Worm (Caenorhabditis elegans) whole organism, L2 larva: ENCODE data around the gene srz-78.

Experiments used
- C34F6.9 ChIP-seq: fragments of 150-350 bp; optimal IDR thresholded peaks from 2 replicates; lab custom pipeline; 2014; ENCODE audit warnings: missing biosample characterization, missing genetic modification characterization
- F13H6.1 ChIP-seq: sonication (generic microtip); optimal IDR thresholded peaks from 2 replicates; lab custom pipeline; 2016; ENCODE audit warnings: missing genetic modification characterization, missing compliant biosample characterization
- R02D3.7 ChIP-seq: fragments of 150-350 bp; optimal IDR thresholded peaks from 2 replicates; lab custom pipeline; 2014; ENCODE audit warnings: missing biosample characterization, missing genetic modification characterization
- alr-1 ChIP-seq: fragments of 150-350 bp; optimal IDR thresholded peaks from 2 replicates; lab custom pipeline; 2014; ENCODE audit warnings: missing biosample characterization, missing genetic modification characterization
- ceh-82 ChIP-seq: fragments of 150-350 bp; optimal IDR thresholded peaks from 2 replicates; lab custom pipeline; 2014; ENCODE audit warnings: missing biosample characterization, missing genetic modification characterization
- dmd-4 ChIP-seq: sonication (generic microtip); optimal IDR thresholded peaks from 2 replicates; lab custom pipeline; 2017; ENCODE audit warnings: missing biosample characterization, missing genetic modification characterization
- elt-3 ChIP-seq: sonication (generic microtip); optimal IDR thresholded peaks from 2 replicates; lab custom pipeline; 2017; ENCODE audit warnings: missing biosample characterization, missing genetic modification characterization
- lin-13 ChIP-seq: fragments of 150-350 bp; optimal IDR thresholded peaks from 2 replicates; lab custom pipeline; 2014; ENCODE audit warnings: missing biosample characterization, missing genetic modification reagents, missing genetic modification characterization
- lin-39 ChIP-seq: fragments of 150-350 bp; optimal IDR thresholded peaks from 2 replicates; lab custom pipeline; 2014; ENCODE audit warnings: missing biosample characterization, missing genetic modification reagents, missing genetic modification characterization
- lsy-2 ChIP-seq, 2 experiments: fragments of 150-350 bp in 1 of 2; sonication (generic microtip) in 1 of 2; optimal IDR thresholded peaks; 2 replicates each; lab custom pipeline; 2014 to 2017; ENCODE audit warnings: missing biosample characterization in 2 of 2, missing genetic modification characterization in 2 of 2
- mdl-1 ChIP-seq, 2 experiments: fragments of 150-350 bp in 1 of 2; sonication (generic microtip) in 1 of 2; optimal IDR thresholded peaks; 2 replicates each; lab custom pipeline; 2017; ENCODE audit warnings: missing biosample characterization in 2 of 2, missing genetic modification characterization in 2 of 2
- nhr-129 ChIP-seq: fragments of 150-350 bp; optimal IDR thresholded peaks from 2 replicates; lab custom pipeline; 2014; ENCODE audit warnings: missing biosample characterization, missing genetic modification characterization
- nhr-21 ChIP-seq: fragments of 150-350 bp; optimal IDR thresholded peaks from 2 replicates; lab custom pipeline; 2014; ENCODE audit warnings: missing biosample characterization, missing genetic modification characterization
- nhr-77 ChIP-seq: fragments of 150-350 bp; optimal IDR thresholded peaks from 2 replicates; lab custom pipeline; 2014; ENCODE audit warnings: missing biosample characterization, missing genetic modification characterization
- peb-1 ChIP-seq: fragments of 150-350 bp; optimal IDR thresholded peaks from 2 replicates; lab custom pipeline; 2014; ENCODE audit warnings: missing biosample characterization, missing genetic modification characterization
- sem-4 ChIP-seq: fragments of 150-350 bp; optimal IDR thresholded peaks from 2 replicates; lab custom pipeline; 2014; ENCODE audit warnings: missing biosample characterization, missing genetic modification reagents, missing genetic modification characterization
- unc-39 ChIP-seq: fragments of 150-350 bp; optimal IDR thresholded peaks from 2 replicates; lab custom pipeline; 2014; ENCODE audit warnings: missing biosample characterization, missing genetic modification characterization
- unc-55 ChIP-seq: fragments of 150-350 bp; sonication (generic microtip); optimal IDR thresholded peaks from 3 replicates; lab custom pipeline; 2014; ENCODE audit warnings: missing biosample characterization, missing genetic modification reagents, missing genetic modification characterization
- ztf-1 ChIP-seq: fragments of 200-800 bp; sonication (Bioruptor generic); conservative IDR thresholded peaks from 2 replicates; pipeline ENCODE4 v1.3.6; 2022; ENCODE audit warnings: missing genetic modification characterization, missing compliant biosample characterization
- ztf-4 ChIP-seq: fragments of 150-350 bp; optimal IDR thresholded peaks from 2 replicates; lab custom pipeline; 2014; ENCODE audit warnings: missing biosample characterization, missing genetic modification characterization

Gene srz-78

DNA sequence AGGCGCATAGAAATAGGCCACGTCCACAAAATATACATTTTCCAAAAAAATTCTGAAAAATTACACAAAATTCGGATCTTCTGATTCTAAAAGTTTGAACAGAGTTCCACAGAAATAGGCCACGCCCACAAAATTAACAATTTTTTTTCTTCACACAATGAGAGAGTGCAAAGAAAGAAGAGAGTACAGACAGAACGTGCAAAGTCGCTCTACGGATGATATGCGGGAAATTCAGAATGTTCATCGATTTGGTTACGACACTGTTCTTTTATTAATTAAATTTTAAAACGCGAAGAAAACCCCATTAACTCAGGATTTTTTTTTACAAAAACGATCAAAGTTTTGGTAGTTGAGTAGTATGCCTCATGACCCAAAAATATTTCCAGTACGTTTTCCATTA lies 41.4 kb downstream of the srz-78 start:
- TF ChIP-seq lin-39 (no peak), mdl-1 (tag; optimal IDR thresholded peaks at IDR 0.05; lab: Kevin White, UChicago) (no peak), nhr-21 (tag; lab: Kevin White, UChicago) (no peak), nhr-129 (peak; percentile 5), unc-39 (tag; lab: Kevin White, UChicago) (no peak), elt-3 (tag; lab: Kevin White, UChicago) (no peak), C34F6.9 (tag; lab: Kevin White, UChicago) (peak; percentile 27), lsy-2 (tag; optimal IDR thresholded peaks at IDR 0.05; lab: Kevin White, UChicago) (peak in 1 of 2 experiments; percentile 57), lin-13 (GFP tag; lab: Kevin White, UChicago) (no peak), unc-55 (GFP tag; lab: Kevin White, UChicago) (peak; percentile 61)

DNA sequence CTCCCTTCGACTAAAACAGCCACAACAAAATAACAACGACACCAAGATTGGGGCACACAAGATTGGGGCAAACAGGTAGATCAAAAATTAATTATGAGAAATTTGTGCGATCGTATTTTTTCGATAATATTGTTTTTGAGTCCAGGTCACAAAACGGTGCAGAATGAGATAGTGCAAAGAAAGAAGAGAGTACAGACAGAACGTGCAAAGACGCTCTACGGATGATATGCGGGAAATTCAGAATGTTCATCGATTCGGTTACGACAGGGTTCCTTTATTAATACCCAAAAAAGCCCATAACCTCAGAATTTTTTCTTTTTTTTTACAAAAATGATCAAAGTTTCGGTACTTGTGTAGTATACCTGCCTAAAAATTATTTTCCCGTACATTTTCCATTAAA lies 47.7 kb downstream of the srz-78 start:
- TF ChIP-seq R02D3.7 (tag; lab: Kevin White, UChicago), result no peak
- peak; percentile 49 for TF ChIP-seq unc-55 (GFP tag; lab: Kevin White, UChicago)
- no peak for TF ChIP-seq alr-1
- no peak for TF ChIP-seq F13H6.1
- no peak for TF ChIP-seq peb-1 (tag; lab: Kevin White, UChicago)
- TF ChIP-seq C34F6.9 (tag; lab: Kevin White, UChicago), result peak; percentile 5
- TF ChIP-seq sem-4 (tag; lab: Kevin White, UChicago), result no peak
- TF ChIP-seq ztf-1, result no peak
- peak in 1 of 2 experiments; percentile 27 for TF ChIP-seq lsy-2 (tag; optimal IDR thresholded peaks at IDR 0.05; lab: Kevin White, UChicago)
- TF ChIP-seq, all 48 proteins: peak for 3

DNA sequence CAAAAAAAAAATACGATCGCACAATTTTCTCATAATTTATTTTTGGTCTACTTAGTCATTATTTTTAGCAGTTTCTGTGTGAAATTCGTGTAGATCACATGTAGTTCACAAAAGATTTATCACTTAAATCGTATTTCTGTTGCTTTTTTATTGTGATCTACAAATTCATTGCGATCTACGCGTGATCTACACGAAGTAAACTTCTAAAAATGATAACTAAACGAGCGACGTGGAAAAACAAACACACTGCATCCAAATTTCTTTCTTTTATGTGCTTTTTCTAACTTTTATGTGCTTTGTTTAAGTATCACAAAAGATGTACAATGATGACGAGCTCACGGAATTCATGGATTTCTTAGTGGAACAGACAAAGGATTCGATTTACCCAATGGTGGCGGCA lies 48.3 kb downstream of the srz-78 start, which contains the start of gene B0212.3:
Gene B0212.3, plus strand, starts transcription at position 301 of the 400 bp plus-strand sequence.
- TF ChIP-seq C34F6.9 (tag; lab: Kevin White, UChicago) (no peak), nhr-77 (tag; lab: Kevin White, UChicago) (no peak), ztf-4 (tag; lab: Kevin White, UChicago) (no peak), dmd-4 (no peak), lin-13 (GFP tag; lab: Kevin White, UChicago) (no peak), ceh-82 (no peak)
